Worm (Caenorhabditis elegans): ENCODE results near the gene ZK105.1.

Gene ZK105.1

ce11 chrV:7713691-7714090, at the start of gene ZK105.1:
ZK105.1 (plus strand) TSS chrV:7713991.
- peak in 1 of 2 experiments; percentile 3 for TF ChIP-seq daf-16 (GFP tag; optimal IDR thresholded peaks at IDR 0.05)
- no peak for TF ChIP-seq daf-16 (tag; optimal IDR thresholded peaks at IDR 0.05)
- TF ChIP-seq lir-3 (tag; optimal IDR thresholded peaks at IDR 0.05) = no peak

ce11 chrV:7667940-7668339, 45.9 kb upstream of the ZK105.1 start, which contains the start of gene C12D5.5:
C12D5.5 (plus strand) TSS chrV:7668240.
- TF ChIP-seq ceh-44 (GFP tag; IDR thresholded peaks at IDR 0.05) (no peak), nhr-102 (tag; optimal IDR thresholded peaks at IDR 0.05) (no peak), zfp-2 (tag; optimal IDR thresholded peaks at IDR 0.05) (no peak), zip-11 (GFP tag; IDR thresholded peaks at IDR 0.05) (no peak), tra-1 (GFP tag; IDR thresholded peaks at IDR 0.05) (no peak), madf-5 (GFP tag; IDR thresholded peaks at IDR 0.05) (no peak), Y5F2A.4 (GFP tag; optimal IDR thresholded peaks at IDR 0.05) (no peak), lin-39 (tag; optimal IDR thresholded peaks at IDR 0.05) (no peak), snpc-4 (tag; optimal IDR thresholded peaks at IDR 0.05) (no peak), snpc-1.2 (GFP tag; IDR thresholded peaks at IDR 0.05) (no peak), nhr-41 (GFP tag; IDR thresholded peaks at IDR 0.05) (no peak), daf-12 (tag; optimal IDR thresholded peaks at IDR 0.05) (no peak), sdz-12 (GFP tag; optimal IDR thresholded peaks at IDR 0.05) (no peak), fkh-10 (GFP tag; optimal IDR thresholded peaks at IDR 0.05) (no peak)

ce11 chrV:7672258-7672657, 41.5 kb upstream of the ZK105.1 start, which contains the start of gene C12D5.4:
C12D5.4 (plus strand) TSS chrV:7672558.
- no peak for TF ChIP-seq nhr-10 (tag; optimal IDR thresholded peaks at IDR 0.05)
- no peak for TF ChIP-seq zfp-2 (tag; optimal IDR thresholded peaks at IDR 0.05)
- no peak for TF ChIP-seq zfp-3 (GFP tag; conservative IDR thresholded peaks at IDR 0.05)
- no peak for TF ChIP-seq Y5F2A.4 (GFP tag; optimal IDR thresholded peaks at IDR 0.05)
- no peak for TF ChIP-seq ceh-44 (GFP tag; IDR thresholded peaks at IDR 0.05)
- TF ChIP-seq nhr-25 (tag; optimal IDR thresholded peaks at IDR 0.05; ENCODE audit: borderline replicate concordance, insufficient read depth) = no peak
- no peak for TF ChIP-seq nhr-237 (tag; optimal IDR thresholded peaks at IDR 0.05)
- no peak for TF ChIP-seq daf-19 (GFP tag; conservative IDR thresholded peaks at IDR 0.05)
- TF ChIP-seq lin-15B (tag; optimal IDR thresholded peaks at IDR 0.05) = no peak
- TF ChIP-seq F10B5.3 (tag; optimal IDR thresholded peaks at IDR 0.05) = no peak
- TF ChIP-seq daf-12 (tag; optimal IDR thresholded peaks at IDR 0.05) = no peak
- no peak for TF ChIP-seq nhr-102 (tag; optimal IDR thresholded peaks at IDR 0.05)
- no peak for TF ChIP-seq mdl-1 (tag; optimal IDR thresholded peaks at IDR 0.05)
- no peak for TF ChIP-seq nhr-111 (GFP tag; optimal IDR thresholded peaks at IDR 0.05)
- TF ChIP-seq gei-8 (GFP tag; optimal IDR thresholded peaks at IDR 0.05) = no peak
- TF ChIP-seq mxl-3 (GFP tag; optimal IDR thresholded peaks at IDR 0.05) = no peak

ce11 chrV:7675904-7676303, 37.9 kb upstream of the ZK105.1 start, which contains the start of gene C12D5.3:
C12D5.3 (plus strand) TSS chrV:7676204.
- TF ChIP-seq ztf-7 (tag; optimal IDR thresholded peaks at IDR 0.05) = no peak
- no peak for TF ChIP-seq nhr-41 (GFP tag; IDR thresholded peaks at IDR 0.05)
- no peak for TF ChIP-seq R02D3.7 (tag; optimal IDR thresholded peaks at IDR 0.05)

- TF ChIP-seq D1046.2 (GFP tag; IDR thresholded peaks at IDR 0.05) = no peak
- TF ChIP-seq mxl-3 (GFP tag; optimal IDR thresholded peaks at IDR 0.05) = peak; percentile 15
- TF ChIP-seq Y48G9A.11 (GFP tag; IDR thresholded peaks at IDR 0.05) = no peak
- no peak for TF ChIP-seq madf-9 (GFP tag; conservative IDR thresholded peaks at IDR 0.05)
- TF ChIP-seq tra-1 (GFP tag; IDR thresholded peaks at IDR 0.05) = no peak
- TF ChIP-seq nhr-28 (tag; optimal IDR thresholded peaks at IDR 0.05) = peak; percentile 100
- peak in 1 of 2 experiments; percentile 27 for TF ChIP-seq mdl-1 (tag; optimal IDR thresholded peaks at IDR 0.05)
- TF ChIP-seq daf-16 (GFP tag; optimal IDR thresholded peaks at IDR 0.05) = no peak
- TF ChIP-seq daf-16 (tag; optimal IDR thresholded peaks at IDR 0.05) = peak; percentile 88
- peak; percentile 38 for TF ChIP-seq nhr-77 (tag; optimal IDR thresholded peaks at IDR 0.05)
- TF ChIP-seq dve-1 (tag; optimal IDR thresholded peaks at IDR 0.05; ENCODE audit: insufficient read depth) = peak; percentile 51
- TF ChIP-seq Y75B8A.6 (GFP tag; IDR thresholded peaks at IDR 0.05) = no peak
Measured at ce11 chrV:7681388-7681787, 32.4 kb upstream of the ZK105.1 start, which contains the start of gene cyp-33A1. cyp-33A1 (minus strand) TSS chrV:7681459.
